Fruit fly (Drosophila melanogaster) whole organism, embryonic: ENCODE data around the gene HDAC4.
A peak's percentile ranks its signal among the peaks of the same experiment; 100 is the strongest.

ENCODE experiments used
- Adf1 ChIP-seq: fragments of 200-800 bp; sonication (Bioruptor generic); IDR thresholded peaks from 2 replicates; pipeline ENCODE4 v1.3.6; 2022; ENCODE audit warnings: missing biosample characterization, missing genetic modification characterization
- CG11504 ChIP-seq: fragments of 200-800 bp; sonication (Bioruptor generic); optimal IDR thresholded peaks from 3 replicates; lab custom pipeline; 2019; ENCODE audit warnings: missing biosample characterization, mild to moderate bottlenecking, missing genetic modification characterization, moderate library complexity
- CG11696 ChIP-seq: fragments of 200-800 bp; sonication (Bioruptor generic); IDR thresholded peaks from 2 replicates; pipeline ENCODE4 v1.3.6; 2022; ENCODE audit warnings: missing biosample characterization, missing genetic modification characterization
- CG12219 ChIP-seq: fragments of 200-800 bp; sonication (Bioruptor generic); optimal IDR thresholded peaks from 3 replicates; lab custom pipeline; 2018; ENCODE audit warnings: missing biosample characterization, mild to moderate bottlenecking, missing genetic modification characterization
- CG13424 ChIP-seq: fragments of 200-800 bp; sonication (Bioruptor generic); optimal IDR thresholded peaks from 2 replicates; lab custom pipeline; 2019; ENCODE audit warnings: missing biosample characterization, mild to moderate bottlenecking, missing genetic modification characterization, moderate library complexity
- CG13624 ChIP-seq: fragments of 200-800 bp; sonication (Bioruptor generic); optimal IDR thresholded peaks from 2 replicates; lab custom pipeline; 2016; ENCODE audit warnings: missing biosample characterization, missing genetic modification characterization
- CG15011 ChIP-seq: fragments of 200-800 bp; sonication (Bioruptor generic); optimal IDR thresholded peaks from 3 replicates; lab custom pipeline; 2018; ENCODE audit warnings: missing biosample characterization, mild to moderate bottlenecking, missing genetic modification characterization
- CG1602 ChIP-seq: fragments of 200-800 bp; sonication (Bioruptor generic); optimal IDR thresholded peaks from 3 replicates; lab custom pipeline; 2016; ENCODE audit warnings: missing biosample characterization, missing genetic modification characterization
- CG17328 ChIP-seq: fragments of 200-800 bp; sonication (Bioruptor generic); IDR thresholded peaks from 2 replicates; pipeline ENCODE4 v1.3.6; 2022; ENCODE audit warnings: missing biosample characterization, missing genetic modification characterization
- CG17359 ChIP-seq: fragments of 200-800 bp; sonication (Bioruptor generic); optimal IDR thresholded peaks from 3 replicates; lab custom pipeline; 2018; ENCODE audit warnings: missing biosample characterization, mild to moderate bottlenecking, missing genetic modification characterization, moderate library complexity
- CG17912 ChIP-seq: fragments of 200-800 bp; sonication (Bioruptor generic); optimal IDR thresholded peaks from 2 replicates; lab custom pipeline; 2018; ENCODE audit warnings: missing biosample characterization, mild to moderate bottlenecking, missing genetic modification characterization
- CG30431 ChIP-seq: fragments of 200-800 bp; sonication (Bioruptor generic); optimal IDR thresholded peaks from 2 replicates; lab custom pipeline; 2017; ENCODE audit warnings: missing biosample characterization, missing genetic modification characterization
- CG31365 ChIP-seq: fragments of 200-800 bp; sonication (Bioruptor generic); optimal IDR thresholded peaks from 2 replicates; lab custom pipeline; 2018; ENCODE audit warnings: missing biosample characterization, mild to moderate bottlenecking, missing genetic modification characterization
- CG32532 ChIP-seq: fragments of 200-800 bp; sonication (Bioruptor generic); IDR thresholded peaks from 2 replicates; pipeline ENCODE4 v1.3.6; 2022; ENCODE audit warnings: missing biosample characterization, missing genetic modification characterization
- CG3726 ChIP-seq: fragments of 200-800 bp; sonication (Bioruptor generic); IDR thresholded peaks from 3 replicates; pipeline ENCODE4, ENCODE4 v1.3.6; 2022; ENCODE audit warnings: missing biosample characterization, missing genetic modification characterization
- CG42726 ChIP-seq: fragments of 200-800 bp; sonication (Bioruptor generic); IDR thresholded peaks from 2 replicates; pipeline ENCODE4 v1.3.6; 2022; ENCODE audit warnings: missing biosample characterization, missing genetic modification characterization; ENCODE audit not compliant: partially characterized antibody
- CG6254 ChIP-seq: fragments of 200-800 bp; sonication (Bioruptor generic); optimal IDR thresholded peaks from 3 replicates; lab custom pipeline; 2017; ENCODE audit warnings: mild to moderate bottlenecking, missing biosample characterization, missing genetic modification reagents, missing genetic modification characterization
- CG6854 ChIP-seq: fragments of 200-800 bp; sonication (Bioruptor generic); optimal IDR thresholded peaks from 3 replicates; lab custom pipeline; 2017; ENCODE audit warnings: missing biosample characterization, mild to moderate bottlenecking, missing genetic modification characterization
- CG8388 ChIP-seq: fragments of 200-800 bp; sonication (Bioruptor generic); optimal IDR thresholded peaks from 2 replicates; lab custom pipeline; 2019; ENCODE audit warnings: missing biosample characterization, mild to moderate bottlenecking, missing genetic modification characterization, moderate library complexity
- CG9727 ChIP-seq: fragments of 200-800 bp; sonication (Bioruptor generic); optimal IDR thresholded peaks from 3 replicates; lab custom pipeline; 2017; ENCODE audit warnings: missing biosample characterization, mild to moderate bottlenecking, missing genetic modification characterization
- CoRest ChIP-seq: fragments of 200-800 bp; sonication (Bioruptor generic); optimal IDR thresholded peaks from 3 replicates; lab custom pipeline; 2018; ENCODE audit warnings: missing biosample characterization, mild to moderate bottlenecking, missing genetic modification characterization, moderate library complexity
- Doc2 ChIP-seq: fragments of 200-800 bp; sonication (Bioruptor generic); IDR thresholded peaks from 2 replicates; pipeline ENCODE4 v1.3.6; 2022; ENCODE audit warnings: missing biosample characterization, missing genetic modification characterization
- E2f2 ChIP-seq: fragments of 200-800 bp; sonication (Bioruptor generic); IDR thresholded peaks from 2 replicates; pipeline ENCODE4 v1.3.6; 2022; ENCODE audit warnings: missing biosample characterization, missing genetic modification characterization
- ERR ChIP-seq: fragments of 200-800 bp; sonication (Bioruptor generic); optimal IDR thresholded peaks from 2 replicates; lab custom pipeline; 2016; ENCODE audit warnings: missing biosample characterization, missing genetic modification characterization
- Lpt ChIP-seq: fragments of >200 bp; optimal IDR thresholded peaks from 2 replicates; lab custom pipeline; 2018; ENCODE audit warnings: missing biosample characterization, missing genetic modification characterization
- Nf-YC ChIP-seq: fragments of 200-800 bp; optimal IDR thresholded peaks from 3 replicates; lab custom pipeline; 2019; ENCODE audit warnings: missing biosample characterization, mild to moderate bottlenecking, missing genetic modification characterization, moderate library complexity
- PHDP ChIP-seq: fragments of 200-800 bp; sonication (Bioruptor generic); optimal IDR thresholded peaks from 3 replicates; lab custom pipeline; 2018; ENCODE audit warnings: missing biosample characterization, mild to moderate bottlenecking, missing genetic modification characterization, moderate library complexity
- Usf ChIP-seq: fragments of 200-800 bp; sonication (Bioruptor generic); optimal IDR thresholded peaks from 2 replicates; lab custom pipeline; 2017; ENCODE audit warnings: missing genotype, missing biosample characterization, missing genetic modification characterization
- ara ChIP-seq: fragments of 200-800 bp; sonication (Bioruptor generic); IDR thresholded peaks from 2 replicates; pipeline ENCODE4 v1.3.6; 2022; ENCODE audit warnings: missing biosample characterization, missing genetic modification characterization
- ash1 ChIP-seq: fragments of 200-800 bp; sonication (Bioruptor generic); optimal IDR thresholded peaks from 2 replicates; lab custom pipeline; 2018; ENCODE audit warnings: missing biosample characterization, mild to moderate bottlenecking, missing genetic modification characterization
- ato ChIP-seq: fragments of 200-800 bp; sonication (Bioruptor generic); IDR thresholded peaks from 2 replicates; pipeline ENCODE4 v1.3.6; 2022; ENCODE audit warnings: missing biosample characterization, missing genetic modification characterization; ENCODE audit not compliant: partially characterized antibody
- cas ChIP-seq: fragments of 200-800 bp; sonication (Bioruptor generic); IDR thresholded peaks from 2 replicates; pipeline ENCODE4 v1.3.6; 2022; ENCODE audit warnings: missing biosample characterization, missing genetic modification characterization
- cato ChIP-seq: fragments of 200-800 bp; sonication (Bioruptor generic); optimal IDR thresholded peaks from 2 replicates; lab custom pipeline; 2016; ENCODE audit warnings: missing biosample characterization, missing genetic modification characterization, borderline replicate concordance
- ci ChIP-seq: fragments of 200-800 bp; sonication (Bioruptor generic); IDR thresholded peaks from 3 replicates; pipeline ENCODE4 v1.3.6; 2022; ENCODE audit warnings: missing biosample characterization, missing genetic modification characterization
- cwo ChIP-seq: fragments of 200-800 bp; sonication (Bioruptor generic); optimal IDR thresholded peaks from 3 replicates; lab custom pipeline; 2017; ENCODE audit warnings: missing biosample characterization, missing genetic modification characterization, mild to moderate bottlenecking, moderate library complexity, missing genetic modification reagents
- eve ChIP-seq, 2 experiments: fragments of >200 bp; optimal IDR thresholded peaks; 2 replicates each; lab custom pipeline; 2017; ENCODE audit warnings: missing biosample characterization in 2 of 2, missing genetic modification characterization in 2 of 2
- fd96Cb ChIP-seq: fragments of 200-800 bp; sonication (Bioruptor generic); optimal IDR thresholded peaks from 2 replicates; lab custom pipeline; 2018; ENCODE audit warnings: missing biosample characterization, mild to moderate bottlenecking, missing genetic modification characterization, moderate library complexity
- ftz-f1 ChIP-seq: fragments of 200-800 bp; sonication (Bioruptor generic); optimal IDR thresholded peaks from 2 replicates; lab custom pipeline; 2016; ENCODE audit warnings: missing biosample characterization, missing genetic modification characterization
- gcm ChIP-seq: fragments of 200-800 bp; sonication (Bioruptor generic); optimal IDR thresholded peaks from 2 replicates; lab custom pipeline; 2019; ENCODE audit warnings: missing biosample characterization, mild to moderate bottlenecking, missing genetic modification characterization, moderate library complexity
- grau ChIP-seq: fragments of 200-800 bp; optimal IDR thresholded peaks from 3 replicates; lab custom pipeline; 2019; ENCODE audit warnings: missing biosample characterization, mild to moderate bottlenecking, missing genetic modification characterization, moderate library complexity
- ham ChIP-seq: fragments of 200-800 bp; sonication (Bioruptor generic); IDR thresholded peaks from 2 replicates; pipeline ENCODE4 v1.3.6; 2022; ENCODE audit warnings: missing biosample characterization, missing genetic modification characterization
- hb ChIP-seq: fragments of 200-800 bp; sonication (Bioruptor generic); IDR thresholded peaks from 3 replicates; pipeline ENCODE4 v1.3.6; 2022; ENCODE audit warnings: missing biosample characterization, missing genetic modification characterization; ENCODE audit not compliant: partially characterized antibody
- hth ChIP-seq: fragments of >200 bp; optimal IDR thresholded peaks from 2 replicates; lab custom pipeline; 2017; ENCODE audit warnings: inconsistent platforms
- jing ChIP-seq: fragments of 200-800 bp; sonication (Bioruptor generic); optimal IDR thresholded peaks from 2 replicates; lab custom pipeline; 2018; ENCODE audit warnings: missing biosample characterization, mild to moderate bottlenecking, missing genetic modification characterization
- pho ChIP-seq: fragments of 200-800 bp; sonication (Bioruptor generic); optimal IDR thresholded peaks from 2 replicates; lab custom pipeline; 2016; ENCODE audit warnings: missing biosample characterization, missing genetic modification characterization
- pum ChIP-seq: fragments of 200-800 bp; sonication (Bioruptor generic); optimal IDR thresholded peaks from 2 replicates; lab custom pipeline; 2016; ENCODE audit warnings: missing biosample characterization, missing genetic modification characterization
- sens ChIP-seq: fragments of 200-800 bp; sonication (Bioruptor generic); peaks from one replicate; lab custom pipeline; 2016; ENCODE audit warnings: missing biosample characterization, missing genetic modification characterization
- sr ChIP-seq: fragments of 200-800 bp; sonication (Bioruptor generic); IDR thresholded peaks from 3 replicates; pipeline ENCODE4 v1.3.6; 2022; ENCODE audit warnings: missing biosample characterization, missing genetic modification characterization
- tll ChIP-seq, 2 experiments: fragments of 200-800 bp in 1 of 2; fragments of >200 bp in 1 of 2; sonication (Bioruptor generic) in 1 of 2; optimal IDR thresholded peaks; 2 replicates each; lab custom pipeline; 2017 to 2019; ENCODE audit warnings: missing biosample characterization in 2 of 2, missing genetic modification characterization in 2 of 2, mild to moderate bottlenecking in 1 of 2, moderate library complexity in 1 of 2
- twi ChIP-seq: fragments of 200-800 bp; optimal IDR thresholded peaks from 2 replicates; lab custom pipeline; 2019; ENCODE audit warnings: missing biosample characterization, mild to moderate bottlenecking, missing genetic modification characterization, moderate library complexity

Gene HDAC4

DNA sequence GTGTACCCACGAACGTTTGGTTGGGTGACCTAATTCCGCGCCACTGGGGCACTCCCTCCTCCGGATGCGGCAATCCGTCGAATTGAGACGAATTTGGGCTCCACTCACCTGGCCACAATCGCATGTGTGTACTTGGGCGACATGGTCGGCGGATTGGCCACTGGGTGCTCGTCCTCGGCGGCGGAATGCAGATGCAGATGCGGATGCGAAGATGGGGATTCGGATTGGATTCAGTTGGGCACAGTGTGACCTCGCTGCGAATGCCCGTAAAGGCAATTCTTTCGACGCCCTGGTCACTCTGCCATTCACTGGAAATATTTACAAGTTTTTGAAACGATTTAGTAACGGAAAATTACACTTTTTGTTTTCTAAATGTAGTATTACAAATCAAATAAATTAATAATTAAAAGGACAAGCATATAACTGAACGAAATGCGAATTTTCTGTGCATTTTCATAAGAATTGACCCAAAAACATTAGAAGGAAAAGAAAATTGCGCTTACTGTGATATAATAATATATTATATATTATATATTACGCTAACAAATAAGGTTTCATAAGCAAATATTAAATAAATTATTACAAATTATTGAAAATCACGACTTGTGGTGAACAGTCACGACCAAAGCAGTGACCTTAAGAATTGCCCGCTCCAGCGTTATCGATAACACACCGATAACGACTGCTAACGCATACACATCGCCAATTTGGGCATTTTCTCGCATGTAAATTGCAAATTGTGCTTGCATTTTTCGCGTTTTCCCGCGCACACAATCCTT lies 11.2 kb upstream of the HDAC4 start, which contains the start of gene CG1622 (continued):
- TF ChIP-seq eve (GFP tag; optimal IDR thresholded peaks at IDR 0.05; lab: Kevin White, UChicago): no peak
- TF ChIP-seq ERR (GFP tag; lab: Kevin White, UChicago): no peak
- no peak for TF ChIP-seq CG17912 (GFP tag; lab: Kevin White, UChicago)
- no peak for TF ChIP-seq ash1 (GFP tag; lab: Kevin White, UChicago)
- TF ChIP-seq CG8388: peak; percentile 15
- no peak for TF ChIP-seq Usf (GFP tag; lab: Kevin White, UChicago)
- peak; percentile 52 for TF ChIP-seq CG13424
- peak; percentile 39 for TF ChIP-seq Nf-YC (tag; lab: Kevin White, UChicago)
- no peak for TF ChIP-seq fd96Cb
- no peak for TF ChIP-seq CG13624 (GFP tag; lab: Kevin White, UChicago)
- TF ChIP-seq CG6254 (GFP tag; lab: Kevin White, UChicago): no peak
- peak; percentile 18 for TF ChIP-seq CG17359 (tag; lab: Kevin White, UChicago)
- TF ChIP-seq grau: peak; percentile 68
- TF ChIP-seq Lpt: no peak
- no peak for TF ChIP-seq ato (GFP tag; lab: Robert Waterston, UW)
- no peak; the same call in 2 of the 3 replicates for TF ChIP-seq hb (GFP tag; lab: Robert Waterston, UW)
- no peak for TF ChIP-seq Doc2 (GFP tag; lab: Robert Waterston, UW)
- no peak for TF ChIP-seq PHDP (tag; lab: Kevin White, UChicago)
- TF ChIP-seq E2f2 (GFP tag; lab: Robert Waterston, UW): peak; percentile 28; the same call in 1 of the 2 replicates
- TF ChIP-seq sens (GFP tag; lab: Kevin White, UChicago): peak; percentile 70
- no peak for TF ChIP-seq CG3726 (GFP tag; lab: Robert Waterston, UW)
- TF ChIP-seq CG11696 (GFP tag; lab: Robert Waterston, UW): no peak
- TF ChIP-seq jing: no peak
- no peak for TF ChIP-seq CG1602 (GFP tag; lab: Kevin White, UChicago)
- TF ChIP-seq Adf1 (GFP tag; lab: Robert Waterston, UW): no peak
- no peak for TF ChIP-seq hth (lab: Kevin White, UChicago)
- TF ChIP-seq pho: no peak
- TF ChIP-seq CG30431: no peak
- TF ChIP-seq pum (GFP tag; lab: Kevin White, UChicago): no peak
- no peak for TF ChIP-seq CG11504 (tag; lab: Kevin White, UChicago)
- TF ChIP-seq CG9727 (GFP tag; lab: Kevin White, UChicago): peak; percentile 42
- TF ChIP-seq CG32532 (GFP tag; lab: Robert Waterston, UW): peak; percentile 65
- TF ChIP-seq CoRest (tag; lab: Kevin White, UChicago): peak; percentile 66
- TF ChIP-seq ham (GFP tag; lab: Robert Waterston, UW): no peak
- no peak for TF ChIP-seq cas
- no peak for TF ChIP-seq CG6854 (GFP tag; lab: Kevin White, UChicago)
- peak; percentile 17 for TF ChIP-seq gcm (GFP tag; lab: Kevin White, UChicago)
- no peak for TF ChIP-seq CG15011 (GFP tag; lab: Kevin White, UChicago)
- no peak for TF ChIP-seq ftz-f1 (GFP tag; lab: Kevin White, UChicago)
- no peak for TF ChIP-seq CG42726 (GFP tag; lab: Robert Waterston, UW)
- no peak for TF ChIP-seq cwo (GFP tag; lab: Kevin White, UChicago)
- no peak for TF ChIP-seq cato
- no peak for TF ChIP-seq tll (GFP tag; optimal IDR thresholded peaks at IDR 0.05; lab: Kevin White, UChicago)
- 0 out of 3 replicates have a peak, but pooled peaks have one; percentile 30 for TF ChIP-seq ci (GFP tag; lab: Robert Waterston, UW)
- TF ChIP-seq ara (GFP tag; lab: Robert Waterston, UW): no peak
- TF ChIP-seq twi (tag; lab: Kevin White, UChicago): no peak
- no peak for TF ChIP-seq CG31365 (tag; lab: Kevin White, UChicago)
- no peak for TF ChIP-seq sr
- TF ChIP-seq CG12219: no peak
- peak; percentile 29; the same call in 1 of the 2 replicates for TF ChIP-seq CG17328 (GFP tag; lab: Robert Waterston, UW)
